Worm (Caenorhabditis elegans): ENCODE results near the gene C01G12.13.

C01G12.13 gene

ce11 chrII:14616927-14617326, 40.4 kb downstream of the C01G12.13 start (continued):
- no peak for TF ChIP-seq T26A5.8 (tag; optimal IDR thresholded peaks at IDR 0.05)
- peak; percentile 21 for TF ChIP-seq tlf-1 (GFP tag; optimal IDR thresholded peaks at IDR 0.05)
- TF ChIP-seq bed-2 (GFP tag; IDR thresholded peaks at IDR 0.05): peak; percentile 64; the same call in 1 of the 2 replicates
- TF ChIP-seq nhr-27 (tag; optimal IDR thresholded peaks at IDR 0.05): no peak
- TF ChIP-seq ceh-79 (tag; optimal IDR thresholded peaks at IDR 0.05): peak; percentile 5
- peak; percentile 88; the same call in 1 of the 2 replicates for TF ChIP-seq cebp-2 (GFP tag; IDR thresholded peaks at IDR 0.05)
- peak; percentile 30 for TF ChIP-seq nhr-80 (tag; optimal IDR thresholded peaks at IDR 0.05)
- peak; percentile 41 for TF ChIP-seq madf-10 (tag; optimal IDR thresholded peaks at IDR 0.05)
- TF ChIP-seq hsf-1 (GFP tag; IDR thresholded peaks at IDR 0.05): peak; percentile 60; the same call in 1 of the 2 replicates
- TF ChIP-seq F22D6.2 (tag; optimal IDR thresholded peaks at IDR 0.05): no peak
- 0 out of 2 replicates have a peak, but pooled peaks have one; percentile 15 for TF ChIP-seq C17E4.6 (GFP tag; IDR thresholded peaks at IDR 0.05)
- TF ChIP-seq F57C9.4 (tag; optimal IDR thresholded peaks at IDR 0.05): peak; percentile 15
- peak; percentile 69 for TF ChIP-seq zim-3 (tag; optimal IDR thresholded peaks at IDR 0.05)
- peak; percentile 74 for TF ChIP-seq F52B5.7 (tag; optimal IDR thresholded peaks at IDR 0.05)
- TF ChIP-seq let-526 (GFP tag; IDR thresholded peaks at IDR 0.05): no peak
- TF ChIP-seq F33H1.4 (GFP tag; IDR thresholded peaks at IDR 0.05): 0 out of 2 replicates have a peak, but pooled peaks have one; percentile 28
- TF ChIP-seq D2030.7 (GFP tag; IDR thresholded peaks at IDR 0.05): peak; percentile 70
- no peak for TF ChIP-seq pha-4 (tag; optimal IDR thresholded peaks at IDR 0.05)
- TF ChIP-seq die-1 (tag; optimal IDR thresholded peaks at IDR 0.05): peak; percentile 94
- peak; percentile 46; the same call in 1 of the 2 replicates for TF ChIP-seq pbrm-1 (GFP tag; IDR thresholded peaks at IDR 0.05)
- TF ChIP-seq hrde-1 (tag; optimal IDR thresholded peaks at IDR 0.05; ENCODE audit: borderline replicate concordance): peak; percentile 40
- TF ChIP-seq atf-7 (tag; optimal IDR thresholded peaks at IDR 0.05): no peak
- TF ChIP-seq sea-2 (GFP tag; IDR thresholded peaks at IDR 0.05): no peak
- TF ChIP-seq chd-7 (tag; optimal IDR thresholded peaks at IDR 0.05): peak; percentile 53
- 0 out of 2 replicates have a peak, but pooled peaks have one; percentile 50 for TF ChIP-seq K11D2.4 (GFP tag; IDR thresholded peaks at IDR 0.05)
- TF ChIP-seq rpc-1 (optimal IDR thresholded peaks at IDR 0.05): peak; percentile 84
- peak; percentile 91 for TF ChIP-seq rpc-1 (tag; optimal IDR thresholded peaks at IDR 0.05)
- TF ChIP-seq Y79H2A.3 (GFP tag; conservative IDR thresholded peaks at IDR 0.05): 0 out of 2 replicates have a peak, but pooled peaks have one; percentile 33
- TF ChIP-seq ceh-100 (GFP tag; IDR thresholded peaks at IDR 0.05): no peak
- TF ChIP-seq ztf-22 (GFP tag; optimal IDR thresholded peaks at IDR 0.05): no peak
- TF ChIP-seq xnd-1 (tag; optimal IDR thresholded peaks at IDR 0.05): no peak
- peak; percentile 89 for TF ChIP-seq nfyb-1 (GFP tag; IDR thresholded peaks at IDR 0.05)
- peak; percentile 57; the same call in 1 of the 2 replicates for TF ChIP-seq Y53G8AR.9 (GFP tag; conservative IDR thresholded peaks at IDR 0.05)
- no peak for TF ChIP-seq ztf-3 (GFP tag; optimal IDR thresholded peaks at IDR 0.05)
- no peak for TF ChIP-seq dpl-1 (GFP tag; optimal IDR thresholded peaks at IDR 0.05)
- TF ChIP-seq F39B2.1 (GFP tag; IDR thresholded peaks at IDR 0.05): no peak
- TF ChIP-seq repo-1 (tag; optimal IDR thresholded peaks at IDR 0.05): peak; percentile 57
- TF ChIP-seq nfya-2 (GFP tag; IDR thresholded peaks at IDR 0.05): no peak
- no peak for TF ChIP-seq lag-1 (GFP tag; IDR thresholded peaks at IDR 0.05)
- no peak for TF ChIP-seq ccch-3 (GFP tag; optimal IDR thresholded peaks at IDR 0.05)
- TF ChIP-seq ztf-26 (tag; optimal IDR thresholded peaks at IDR 0.05): peak; percentile 54
- no peak for TF ChIP-seq ceh-91 (GFP tag; IDR thresholded peaks at IDR 0.05)
- no peak for TF ChIP-seq K12H6.12 (tag; optimal IDR thresholded peaks at IDR 0.05)
- TF ChIP-seq Y67H2A.10 (GFP tag; conservative IDR thresholded peaks at IDR 0.05): no peak
- TF ChIP-seq attf-6 (GFP tag; IDR thresholded peaks at IDR 0.05): no peak
- TF ChIP-seq ceh-27 (GFP tag; optimal IDR thresholded peaks at IDR 0.05): peak; percentile 59
- peak; percentile 69 for TF ChIP-seq athp-1 (tag; optimal IDR thresholded peaks at IDR 0.05)
- peak; percentile 73 for TF ChIP-seq hlh-12 (tag; optimal IDR thresholded peaks at IDR 0.05)
